Fruit fly (Drosophila melanogaster): ENCODE results near the gene CG6527.

- TF ChIP-seq CG13204 (GFP tag; optimal IDR thresholded peaks at IDR 0.05) (no peak), CG10348 (GFP tag; IDR thresholded peaks at IDR 0.05) (no peak), CG32121 (GFP tag; IDR thresholded peaks at IDR 0.05) (no peak), fd96Ca (GFP tag; IDR thresholded peaks at IDR 0.05) (no peak), EcR (GFP tag; optimal IDR thresholded peaks at IDR 0.05) (no peak), Ets98B (GFP tag; IDR thresholded peaks at IDR 0.05) (no peak), Pif1A (GFP tag; optimal IDR thresholded peaks at IDR 0.05) (no peak), CG12605 (GFP tag; IDR thresholded peaks at IDR 0.05) (no peak), CG9948 (tag; optimal IDR thresholded peaks at IDR 0.05) (no peak), CG4496 (GFP tag; IDR thresholded peaks at IDR 0.05) (no peak), CG14655 (GFP tag; optimal IDR thresholded peaks at IDR 0.05) (no peak), CG34367 (tag; optimal IDR thresholded peaks at IDR 0.05) (no peak), Pif1B (GFP tag; optimal IDR thresholded peaks at IDR 0.05) (no peak)
Measured at dm6 chr3L:10581688-10582288, 22.9 kb upstream of the CG6527 start.
